Fruit fly (Drosophila melanogaster): ENCODE measurements around the gene syd.

DNA sequence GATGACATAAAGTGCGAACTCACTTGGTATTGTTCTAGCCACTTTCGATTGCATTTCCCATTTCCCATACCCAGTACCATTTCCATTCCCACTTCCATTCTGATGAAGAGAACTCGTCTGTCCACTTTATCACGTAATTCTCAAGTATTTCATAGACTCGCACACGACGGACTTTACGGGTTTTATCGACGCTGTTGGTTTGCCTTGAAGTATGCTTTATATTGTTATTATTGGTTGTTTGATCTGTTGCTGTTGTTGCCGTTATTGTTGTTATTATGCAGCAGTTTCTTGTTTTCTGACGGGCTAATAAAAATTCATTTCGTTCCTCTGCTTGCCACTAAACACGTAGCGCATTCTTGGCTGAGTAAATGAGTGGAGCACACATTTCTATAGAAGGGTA is 16.6 kb upstream of the syd start:
- TF ChIP-seq CG14711 (tag; optimal IDR thresholded peaks at IDR 0.05): no peak
- TF ChIP-seq CG11617 (GFP tag; optimal IDR thresholded peaks at IDR 0.05): no peak
- TF ChIP-seq bab1 (GFP tag; optimal IDR thresholded peaks at IDR 0.05): no peak
- TF ChIP-seq toe (GFP tag; optimal IDR thresholded peaks at IDR 0.05): no peak
- TF ChIP-seq Hr96 (GFP tag; optimal IDR thresholded peaks at IDR 0.05): no peak
- TF ChIP-seq kay (GFP tag; ENCODE audit: borderline replicate concordance): no peak
- no peak for TF ChIP-seq CG5204 (GFP tag; optimal IDR thresholded peaks at IDR 0.05)
- TF ChIP-seq Mnt (GFP tag; optimal IDR thresholded peaks at IDR 0.05): no peak

All from whole organism, adult.